Fruit fly (Drosophila melanogaster) whole organism, prepupa: ENCODE results near the gene CG1394.

Experiments
- Blimp-1 ChIP-seq: fragments of 200-800 bp; sonication (Bioruptor generic); optimal IDR thresholded peaks from 3 replicates; lab custom pipeline; 2017; ENCODE audit warnings: missing biosample characterization, missing genetic modification characterization, mild to moderate bottlenecking, moderate library complexity, missing genetic modification reagents
- CG10631 ChIP-seq: fragments of 200-800 bp; sonication (Bioruptor generic); optimal IDR thresholded peaks from 2 replicates; lab custom pipeline; 2016; ENCODE audit warnings: missing biosample characterization, missing genetic modification characterization
- CG11762 ChIP-seq: fragments of 200-800 bp; sonication (Bioruptor generic); optimal IDR thresholded peaks from 3 replicates; lab custom pipeline; 2016; ENCODE audit warnings: missing biosample characterization, missing genetic modification characterization; ENCODE audit not compliant: insufficient read depth
- CG11902 ChIP-seq: fragments of 200-800 bp; sonication (Bioruptor generic); optimal IDR thresholded peaks from 3 replicates; lab custom pipeline; 2016; ENCODE audit warnings: missing biosample characterization, missing genetic modification characterization
- CG15336 ChIP-seq: fragments of 200-800 bp; sonication (Bioruptor generic); IDR thresholded peaks from 2 replicates; pipeline ENCODE4 v1.3.6; 2022; ENCODE audit warnings: missing biosample characterization, missing genetic modification characterization
- CG16779 ChIP-seq: fragments of 200-800 bp; sonication (Bioruptor generic); optimal IDR thresholded peaks from 3 replicates; lab custom pipeline; 2017; ENCODE audit warnings: missing biosample characterization, mild to moderate bottlenecking, missing genetic modification characterization
- CG3032 ChIP-seq: fragments of 200-800 bp; optimal IDR thresholded peaks from 2 replicates; lab custom pipeline; 2019; ENCODE audit warnings: missing biosample characterization, mild to moderate bottlenecking, missing genetic modification characterization, moderate library complexity
- CG32006 ChIP-seq: fragments of 200-800 bp; sonication (Bioruptor generic); optimal IDR thresholded peaks from 3 replicates; lab custom pipeline; 2017; ENCODE audit warnings: missing biosample characterization, mild to moderate bottlenecking, missing genetic modification characterization
- CG34406 ChIP-seq: fragments of 200-800 bp; sonication (Bioruptor generic); optimal IDR thresholded peaks from 3 replicates; lab custom pipeline; 2016; ENCODE audit warnings: missing biosample characterization, missing genetic modification characterization
- CG3919 ChIP-seq: fragments of 200-800 bp; sonication (Bioruptor generic); optimal IDR thresholded peaks from 3 replicates; lab custom pipeline; 2016; ENCODE audit warnings: missing biosample characterization, missing genetic modification characterization
- CG4318 ChIP-seq: fragments of 200-800 bp; sonication (Bioruptor generic); optimal IDR thresholded peaks from 3 replicates; lab custom pipeline; 2017; ENCODE audit warnings: missing biosample characterization, mild to moderate bottlenecking, missing genetic modification characterization
- CG6163 ChIP-seq: fragments of 200-800 bp; sonication (Bioruptor generic); IDR thresholded peaks from 3 replicates; pipeline ENCODE4 v1.3.6; 2022; ENCODE audit warnings: missing biosample characterization, missing genetic modification characterization
- CG6276 ChIP-seq: fragments of 200-800 bp; sonication (Bioruptor generic); optimal IDR thresholded peaks from 2 replicates; lab custom pipeline; 2017; ENCODE audit warnings: missing biosample characterization, mild to moderate bottlenecking, missing genetic modification characterization
- CG6792 ChIP-seq: fragments of 200-800 bp; sonication (Bioruptor generic); optimal IDR thresholded peaks from 3 replicates; lab custom pipeline; 2016; ENCODE audit warnings: missing biosample characterization, missing genetic modification characterization
- CG6808 ChIP-seq: fragments of 200-800 bp; sonication (Bioruptor generic); optimal IDR thresholded peaks from 3 replicates; lab custom pipeline; 2017; ENCODE audit warnings: missing biosample characterization, missing genetic modification characterization, mild to moderate bottlenecking, moderate library complexity, missing genetic modification reagents
- CG8119 ChIP-seq: fragments of 200-800 bp; sonication (Bioruptor generic); IDR thresholded peaks from 3 replicates; pipeline ENCODE4 v1.3.6; 2022; ENCODE audit warnings: missing biosample characterization, missing genetic modification characterization
- CG8319 ChIP-seq: fragments of 200-800 bp; sonication (Bioruptor generic); optimal IDR thresholded peaks from 3 replicates; lab custom pipeline; 2016; ENCODE audit warnings: missing biosample characterization, missing genetic modification characterization
- CG9139 ChIP-seq: fragments of 200-800 bp; sonication (Bioruptor generic); optimal IDR thresholded peaks from 3 replicates; lab custom pipeline; 2017; ENCODE audit warnings: missing biosample characterization, mild to moderate bottlenecking, missing genetic modification characterization
- Eip75B ChIP-seq: fragments of 200-800 bp; sonication (Bioruptor generic); optimal IDR thresholded peaks from 3 replicates; lab custom pipeline; 2016; ENCODE audit warnings: missing biosample characterization, missing genetic modification characterization
- Eip78C ChIP-seq: fragments of 200-800 bp; sonication (Bioruptor generic); peaks from one replicate; lab custom pipeline; 2016; ENCODE audit warnings: missing biosample characterization, missing genetic modification characterization
- Eip93F ChIP-seq: fragments of 200-800 bp; sonication (Bioruptor generic); optimal IDR thresholded peaks from 2 replicates; lab custom pipeline; 2016; ENCODE audit warnings: missing biosample characterization, mild to moderate bottlenecking, missing genetic modification characterization
- Ets21C ChIP-seq: fragments of 200-800 bp; sonication (Bioruptor generic); optimal IDR thresholded peaks from 3 replicates; lab custom pipeline; 2016; ENCODE audit warnings: missing biosample characterization, missing genetic modification characterization
- Gug ChIP-seq: fragments of 200-800 bp; sonication (Bioruptor generic); IDR thresholded peaks from 2 replicates; pipeline ENCODE4 v1.3.6; 2022; ENCODE audit warnings: missing biosample characterization, missing genetic modification characterization
- Lpt ChIP-seq: fragments of 200-800 bp; sonication (Bioruptor generic); optimal IDR thresholded peaks from 3 replicates; lab custom pipeline; 2016; ENCODE audit warnings: missing biosample characterization, missing genetic modification characterization
- Met ChIP-seq: fragments of 200-800 bp; sonication (Bioruptor generic); optimal IDR thresholded peaks from 3 replicates; lab custom pipeline; 2016; ENCODE audit warnings: missing biosample characterization, missing genetic modification characterization
- Smox ChIP-seq: fragments of 200-800 bp; sonication (Bioruptor generic); optimal IDR thresholded peaks from 3 replicates; lab custom pipeline; 2016; ENCODE audit warnings: missing biosample characterization, missing genetic modification characterization
- Sox14 ChIP-seq: fragments of 200-800 bp; sonication (Bioruptor generic); optimal IDR thresholded peaks from 3 replicates; lab custom pipeline; 2016; ENCODE audit warnings: missing biosample characterization, missing genetic modification characterization
- achi ChIP-seq: fragments of 200-800 bp; sonication (Bioruptor generic); optimal IDR thresholded peaks from 3 replicates; lab custom pipeline; 2016; ENCODE audit warnings: missing biosample characterization, missing genetic modification characterization
- acj6 ChIP-seq: fragments of 200-800 bp; sonication (Bioruptor generic); optimal IDR thresholded peaks from 3 replicates; lab custom pipeline; 2016; ENCODE audit warnings: missing biosample characterization, missing genetic modification characterization
- cyc ChIP-seq: fragments of 200-800 bp; sonication (Bioruptor generic); optimal IDR thresholded peaks from 3 replicates; lab custom pipeline; 2016; ENCODE audit warnings: missing biosample characterization, missing genetic modification characterization
- dsx ChIP-seq: fragments of 200-800 bp; optimal IDR thresholded peaks from 3 replicates; lab custom pipeline; 2019; ENCODE audit warnings: missing biosample characterization, mild to moderate bottlenecking, missing genetic modification characterization, moderate library complexity; ENCODE audit not compliant: poor library complexity, severe bottlenecking
- eg ChIP-seq: fragments of 200-800 bp; sonication (Bioruptor generic); IDR thresholded peaks from 3 replicates; pipeline ENCODE4 v1.3.6; 2022; ENCODE audit warnings: missing biosample characterization, missing genetic modification characterization
- esn ChIP-seq: fragments of 200-800 bp; sonication (Bioruptor generic); optimal IDR thresholded peaks from 2 replicates; lab custom pipeline; 2016; ENCODE audit warnings: missing biosample characterization, mild to moderate bottlenecking, missing genetic modification characterization, moderate library complexity
- fd59A ChIP-seq: fragments of 200-800 bp; sonication (Bioruptor generic); optimal IDR thresholded peaks from 2 replicates; lab custom pipeline; 2017; ENCODE audit warnings: missing biosample characterization, mild to moderate bottlenecking, missing genetic modification characterization, missing genetic modification reagents
- fkh ChIP-seq: fragments of 200-800 bp; sonication (Bioruptor generic); optimal IDR thresholded peaks from 3 replicates; lab custom pipeline; 2017; ENCODE audit warnings: missing biosample characterization, mild to moderate bottlenecking, missing genetic modification characterization, moderate library complexity
- lz ChIP-seq: fragments of 200-800 bp; sonication (Bioruptor generic); optimal IDR thresholded peaks from 3 replicates; lab custom pipeline; 2016; ENCODE audit warnings: missing biosample characterization, missing genetic modification characterization
- net ChIP-seq: fragments of 200-800 bp; sonication (Bioruptor generic); optimal IDR thresholded peaks from 3 replicates; lab custom pipeline; 2016; ENCODE audit warnings: missing biosample characterization, missing genetic modification characterization
- pdm3 ChIP-seq: fragments of 200-800 bp; sonication (Bioruptor generic); optimal IDR thresholded peaks from 3 replicates; lab custom pipeline; 2016; ENCODE audit warnings: missing biosample characterization, missing genetic modification characterization
- salr ChIP-seq, 2 experiments: fragments of 200-800 bp; sonication (Bioruptor generic); optimal IDR thresholded peaks; 3 replicates each; lab custom pipeline; 2016 to 2018; ENCODE audit warnings: missing biosample characterization in 2 of 2, missing genetic modification characterization in 2 of 2, mild to moderate bottlenecking in 1 of 2
- spab ChIP-seq: fragments of 200-800 bp; sonication (Bioruptor generic); optimal IDR thresholded peaks from 2 replicates; lab custom pipeline; 2017; ENCODE audit warnings: missing biosample characterization, mild to moderate bottlenecking, missing genetic modification characterization, missing genetic modification reagents
- ss ChIP-seq, 2 experiments: fragments of 200-800 bp; sonication (Bioruptor generic); optimal IDR thresholded peaks; 2 replicates in 1 of 2; 3 replicates in 1 of 2; lab custom pipeline; 2017 to 2018; ENCODE audit warnings: mild to moderate bottlenecking in 2 of 2, missing biosample characterization in 2 of 2, missing genetic modification characterization in 2 of 2, moderate library complexity in 1 of 2
- svp ChIP-seq: fragments of 200-800 bp; sonication (Bioruptor generic); peaks from one replicate; lab custom pipeline; 2016; ENCODE audit warnings: missing biosample characterization, missing genetic modification characterization
- vri ChIP-seq: fragments of 200-800 bp; sonication (Bioruptor generic); optimal IDR thresholded peaks from 3 replicates; lab custom pipeline; 2016; ENCODE audit warnings: missing biosample characterization, mild to moderate bottlenecking, missing genetic modification characterization

Gene CG1394

DNA sequence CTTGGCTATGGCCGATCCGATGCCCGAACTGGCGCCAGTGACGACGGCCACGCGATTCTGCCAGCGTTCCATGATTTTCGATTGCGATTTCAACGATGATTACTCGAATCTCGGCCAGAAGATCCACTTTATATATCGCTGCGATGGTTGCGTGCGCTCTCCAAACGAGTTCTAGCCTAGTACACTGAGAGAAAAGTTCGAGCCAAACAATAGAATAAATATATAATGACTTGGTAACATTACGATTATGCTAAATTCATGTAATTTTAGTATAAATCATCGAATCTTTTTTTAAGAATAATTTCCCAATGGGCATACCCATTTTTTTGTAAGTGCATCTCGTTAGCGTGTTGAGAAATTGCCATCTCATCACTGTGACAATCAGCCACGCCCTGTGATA is 1.5 kb downstream of the CG1394 start, which contains the start of gene Antdh:
TSS of gene Antdh (minus strand) at position 101 of the 400 bp plus-strand sequence.
- TF ChIP-seq CG8319 (no peak), Blimp-1 (GFP tag; lab: Kevin White, UChicago) (no peak), Eip78C (GFP tag; lab: Kevin White, UChicago) (peak; percentile 46), CG4318 (no peak), CG3919 (GFP tag; lab: Kevin White, UChicago) (peak; percentile 12), eg (GFP tag; lab: Robert Waterston, UW) (0 out of 3 replicates have a peak, but pooled peaks have one; percentile 37)
- TF ChIP-seq, all 60 proteins: peak for 3

DNA sequence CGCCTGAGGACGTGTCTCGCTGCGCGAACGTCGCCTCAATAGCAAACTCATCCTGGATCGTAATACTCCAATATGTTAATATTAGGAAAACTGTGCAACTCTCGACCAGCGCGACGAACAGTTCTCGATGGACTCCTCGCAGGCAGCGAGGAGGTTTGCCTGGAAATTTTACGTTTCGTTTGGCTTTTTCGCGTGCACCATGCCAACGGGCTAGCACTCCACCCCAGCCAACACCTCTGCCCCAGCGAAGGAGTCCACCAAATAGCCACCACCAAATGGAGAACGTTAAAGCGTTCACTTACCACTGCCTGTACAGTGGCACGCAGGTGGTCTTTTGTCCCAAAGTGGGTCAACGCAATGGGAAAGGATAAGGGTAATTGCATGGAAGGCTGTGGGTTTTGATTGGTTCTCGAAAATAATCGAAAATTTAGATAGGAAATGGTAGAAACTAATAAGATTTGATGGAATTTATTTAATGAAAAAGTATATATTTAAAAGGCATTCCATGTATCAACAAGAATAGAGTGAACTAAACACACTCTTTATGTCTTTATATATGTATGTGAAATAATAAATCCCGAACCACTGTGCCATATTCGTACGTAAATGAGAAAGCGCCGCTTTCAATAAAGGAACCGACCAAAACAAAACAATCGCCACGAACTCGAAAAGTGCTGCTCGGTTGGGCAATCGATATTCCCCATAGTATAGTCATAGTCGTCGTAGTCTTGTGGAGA is 10.6 kb downstream of the CG1394 start, which contains the start of gene CG32668:
TSS of gene CG32668 (minus strand) at position 51 of the 737 bp plus-strand sequence.
- TF ChIP-seq Eip78C (GFP tag; lab: Kevin White, UChicago) (peak; percentile 57), CG6276 (GFP tag; lab: Kevin White, UChicago) (no peak)

DNA sequence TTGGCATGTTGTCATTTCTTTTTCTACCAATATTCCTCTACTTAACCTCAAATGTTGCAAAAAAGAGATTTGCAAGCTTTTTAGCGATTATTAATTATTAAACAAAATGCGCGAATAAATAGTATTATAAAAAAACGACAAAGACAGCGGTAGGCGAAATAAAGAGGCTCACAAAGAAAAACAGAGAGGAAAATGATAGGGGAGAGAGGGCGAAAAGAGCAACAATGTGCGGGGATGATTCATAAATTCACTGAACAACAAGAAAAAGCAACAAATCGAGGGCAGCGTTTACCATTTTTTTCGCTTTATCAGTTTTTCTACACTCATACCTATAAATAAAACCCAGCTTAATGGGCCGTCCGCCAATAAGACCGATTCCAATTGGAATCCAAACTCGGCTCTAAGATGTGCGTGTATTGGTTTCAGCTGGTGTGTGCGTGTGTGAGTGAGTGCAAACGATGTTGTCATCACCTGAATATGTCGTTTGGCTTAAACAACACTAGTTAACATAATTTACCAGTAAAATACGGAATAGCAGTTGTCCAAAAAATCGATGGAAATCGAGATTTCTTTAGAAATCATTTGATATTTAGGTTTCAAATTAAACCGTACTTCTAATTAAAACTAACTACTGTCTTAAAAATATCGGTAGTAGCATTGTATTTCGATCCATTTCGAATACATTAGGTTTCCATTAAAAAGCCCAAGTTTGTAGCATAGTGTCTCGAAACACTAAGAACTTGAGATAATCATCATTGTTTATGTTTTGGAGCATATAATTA is 14.5 kb downstream of the CG1394 start:
- TF ChIP-seq CG6808 (GFP tag; lab: Kevin White, UChicago) (no peak), lz (no peak), fkh (GFP tag; lab: Kevin White, UChicago) (no peak), CG3919 (GFP tag; lab: Kevin White, UChicago) (peak; percentile 11), CG32006 (no peak), Met (GFP tag; lab: Kevin White, UChicago) (no peak), CG9139 (GFP tag; lab: Kevin White, UChicago) (peak; percentile 1), esn (GFP tag; lab: Kevin White, UChicago) (peak; percentile 17), CG10631 (GFP tag; lab: Kevin White, UChicago) (no peak), pdm3 (GFP tag; lab: Kevin White, UChicago) (peak; percentile 27), Eip93F (GFP tag; lab: Kevin White, UChicago) (no peak), Eip78C (GFP tag; lab: Kevin White, UChicago) (peak; percentile 78), cyc (GFP tag; lab: Kevin White, UChicago) (no peak), Lpt (GFP tag; lab: Kevin White, UChicago) (no peak), CG8319 (no peak), Ets21C (GFP tag; lab: Kevin White, UChicago) (no peak), CG16779 (tag; lab: Kevin White, UChicago) (no peak), fd59A (GFP tag; lab: Kevin White, UChicago) (no peak), CG6276 (GFP tag; lab: Kevin White, UChicago) (no peak), acj6 (GFP tag; lab: Kevin White, UChicago) (peak; percentile 32), achi (GFP tag; lab: Kevin White, UChicago) (peak; percentile 2), spab (no peak), CG4318 (no peak), Sox14 (GFP tag; lab: Kevin White, UChicago) (no peak), CG6792 (GFP tag; lab: Kevin White, UChicago) (peak; percentile 16), dsx (GFP tag; lab: Kevin White, UChicago) (peak; percentile 74), CG34406 (GFP tag; lab: Kevin White, UChicago) (no peak), CG8119 (GFP tag; lab: Robert Waterston, UW) (peak; percentile 41; the same call in 2 of the 3 replicates), net (GFP tag; lab: Kevin White, UChicago) (no peak), vri (GFP tag; lab: Kevin White, UChicago) (no peak), Smox (no peak), CG3032 (tag; lab: Kevin White, UChicago) (no peak), ss (GFP tag; optimal IDR thresholded peaks at IDR 0.05; lab: Kevin White, UChicago) (no peak), CG11902 (GFP tag; lab: Kevin White, UChicago) (no peak), CG6163 (GFP tag; lab: Robert Waterston, UW) (peak; percentile 5; the same call in 1 of the 3 replicates), svp (GFP tag; lab: Kevin White, UChicago) (no peak), CG15336 (GFP tag; lab: Robert Waterston, UW) (0 out of 2 replicates have a peak, but pooled peaks have one; percentile 31), CG11762 (GFP tag; lab: Kevin White, UChicago) (no peak), salr (GFP tag; optimal IDR thresholded peaks at IDR 0.05; lab: Kevin White, UChicago) (no peak), Gug (GFP tag; lab: Robert Waterston, UW) (0 out of 2 replicates have a peak, but pooled peaks have one; percentile 12), Eip75B (no peak)
